Worm (Caenorhabditis elegans) whole organism, L2 larva: ENCODE results near the gene sptl-2.

ENCODE experiments used
- C34F6.9 ChIP-seq: fragments of 150-350 bp; optimal IDR thresholded peaks from 2 replicates; lab custom pipeline; 2014; ENCODE audit warnings: missing biosample characterization, missing genetic modification characterization
- F13H6.1 ChIP-seq: sonication (generic microtip); optimal IDR thresholded peaks from 2 replicates; lab custom pipeline; 2016; ENCODE audit warnings: missing genetic modification characterization, missing compliant biosample characterization
- R02D3.7 ChIP-seq: fragments of 150-350 bp; optimal IDR thresholded peaks from 2 replicates; lab custom pipeline; 2014; ENCODE audit warnings: missing biosample characterization, missing genetic modification characterization
- alr-1 ChIP-seq: fragments of 150-350 bp; optimal IDR thresholded peaks from 2 replicates; lab custom pipeline; 2014; ENCODE audit warnings: missing biosample characterization, missing genetic modification characterization
- crh-2 ChIP-seq: sonication (generic microtip); optimal IDR thresholded peaks from 2 replicates; lab custom pipeline; 2017; ENCODE audit warnings: missing biosample characterization, missing genetic modification characterization
- elt-1 ChIP-seq: fragments of 150-350 bp; optimal IDR thresholded peaks from 2 replicates; lab custom pipeline; 2014; ENCODE audit warnings: missing biosample characterization, missing genetic modification characterization
- elt-3 ChIP-seq: sonication (generic microtip); optimal IDR thresholded peaks from 2 replicates; lab custom pipeline; 2017; ENCODE audit warnings: missing biosample characterization, missing genetic modification characterization
- fos-1 ChIP-seq: fragments of 150-350 bp; optimal IDR thresholded peaks from 2 replicates; lab custom pipeline; 2014; ENCODE audit warnings: missing biosample characterization, missing genetic modification characterization
- lin-11 ChIP-seq: fragments of 150-350 bp; sonication (generic microtip); optimal IDR thresholded peaks from 2 replicates; lab custom pipeline; 2014; ENCODE audit warnings: missing biosample characterization, missing genetic modification characterization, inconsistent platforms, mixed read lengths
- lsy-2 ChIP-seq, 2 experiments: fragments of 150-350 bp in 1 of 2; sonication (generic microtip) in 1 of 2; optimal IDR thresholded peaks; 2 replicates each; lab custom pipeline; 2014 to 2017; ENCODE audit warnings: missing biosample characterization in 2 of 2, missing genetic modification characterization in 2 of 2
- mab-5 ChIP-seq: fragments of 150-350 bp; optimal IDR thresholded peaks from 2 replicates; lab custom pipeline; 2014; ENCODE audit warnings: missing biosample characterization, missing genetic modification characterization
- mbf-1 ChIP-seq: sonication (generic microtip); optimal IDR thresholded peaks from 2 replicates; lab custom pipeline; 2017; ENCODE audit warnings: missing biosample characterization, missing genetic modification characterization
- nhr-10 ChIP-seq: sonication (generic microtip); optimal IDR thresholded peaks from 2 replicates; lab custom pipeline; 2017; ENCODE audit warnings: missing biosample characterization, missing genetic modification characterization
- nhr-11 ChIP-seq: fragments of 150-350 bp; optimal IDR thresholded peaks from 2 replicates; lab custom pipeline; 2014; ENCODE audit warnings: missing biosample characterization, missing genetic modification characterization
- nhr-12 ChIP-seq: fragments of 150-350 bp; optimal IDR thresholded peaks from 2 replicates; lab custom pipeline; 2014; ENCODE audit warnings: missing biosample characterization, missing genetic modification characterization
- nhr-129 ChIP-seq: fragments of 150-350 bp; optimal IDR thresholded peaks from 2 replicates; lab custom pipeline; 2014; ENCODE audit warnings: missing biosample characterization, missing genetic modification characterization
- nhr-21 ChIP-seq: fragments of 150-350 bp; optimal IDR thresholded peaks from 2 replicates; lab custom pipeline; 2014; ENCODE audit warnings: missing biosample characterization, missing genetic modification characterization
- nhr-23 ChIP-seq: fragments of 150-350 bp; optimal IDR thresholded peaks from 2 replicates; lab custom pipeline; 2014; ENCODE audit warnings: missing biosample characterization, missing genetic modification reagents, missing genetic modification characterization
- nhr-25 ChIP-seq: fragments of 150-350 bp; sonication (generic microtip); optimal IDR thresholded peaks from 3 replicates; lab custom pipeline; 2014; ENCODE audit warnings: missing biosample characterization, missing genetic modification characterization
- nhr-6 ChIP-seq: fragments of 150-350 bp; optimal IDR thresholded peaks from 2 replicates; lab custom pipeline; 2014; ENCODE audit warnings: missing biosample characterization, missing genetic modification characterization
- nhr-77 ChIP-seq: fragments of 150-350 bp; optimal IDR thresholded peaks from 2 replicates; lab custom pipeline; 2014; ENCODE audit warnings: missing biosample characterization, missing genetic modification characterization
- peb-1 ChIP-seq: fragments of 150-350 bp; optimal IDR thresholded peaks from 2 replicates; lab custom pipeline; 2014; ENCODE audit warnings: missing biosample characterization, missing genetic modification characterization
- sem-4 ChIP-seq: fragments of 150-350 bp; optimal IDR thresholded peaks from 2 replicates; lab custom pipeline; 2014; ENCODE audit warnings: missing biosample characterization, missing genetic modification reagents, missing genetic modification characterization
- skn-1 ChIP-seq: sonication (generic microtip); optimal IDR thresholded peaks from 2 replicates; lab custom pipeline; 2017; ENCODE audit warnings: missing biosample characterization, missing genetic modification characterization
- sma-9 ChIP-seq, 2 experiments: fragments of 150-350 bp in 1 of 2; sonication (generic microtip) in 1 of 2; optimal IDR thresholded peaks; 2 replicates each; lab custom pipeline; 2014 to 2016; ENCODE audit warnings: missing genetic modification characterization in 2 of 2, mild to moderate bottlenecking in 1 of 2, missing biosample characterization in 1 of 2, missing compliant biosample characterization in 1 of 2, missing genetic modification reagents in 1 of 2, moderate library complexity in 1 of 2
- unc-39 ChIP-seq: fragments of 150-350 bp; optimal IDR thresholded peaks from 2 replicates; lab custom pipeline; 2014; ENCODE audit warnings: missing biosample characterization, missing genetic modification characterization
- unc-55 ChIP-seq: fragments of 150-350 bp; sonication (generic microtip); optimal IDR thresholded peaks from 3 replicates; lab custom pipeline; 2014; ENCODE audit warnings: missing biosample characterization, missing genetic modification reagents, missing genetic modification characterization
- unc-62 ChIP-seq: fragments of 150-350 bp; optimal IDR thresholded peaks from 2 replicates; lab custom pipeline; 2014; ENCODE audit warnings: missing biosample characterization, missing genetic modification reagents, missing genetic modification characterization
- zag-1 ChIP-seq: fragments of 150-350 bp; optimal IDR thresholded peaks from 2 replicates; lab custom pipeline; 2014; ENCODE audit warnings: missing biosample characterization, missing genetic modification characterization
- ztf-1 ChIP-seq: fragments of 200-800 bp; sonication (Bioruptor generic); conservative IDR thresholded peaks from 2 replicates; pipeline ENCODE4 v1.3.6; 2022; ENCODE audit warnings: missing genetic modification characterization, missing compliant biosample characterization
- ztf-11 ChIP-seq: sonication (generic microtip); optimal IDR thresholded peaks from 2 replicates; lab custom pipeline; 2017; ENCODE audit warnings: missing biosample characterization, missing genetic modification characterization
- ztf-4 ChIP-seq: fragments of 150-350 bp; optimal IDR thresholded peaks from 2 replicates; lab custom pipeline; 2014; ENCODE audit warnings: missing biosample characterization, missing genetic modification characterization

sptl-2 gene

DNA sequence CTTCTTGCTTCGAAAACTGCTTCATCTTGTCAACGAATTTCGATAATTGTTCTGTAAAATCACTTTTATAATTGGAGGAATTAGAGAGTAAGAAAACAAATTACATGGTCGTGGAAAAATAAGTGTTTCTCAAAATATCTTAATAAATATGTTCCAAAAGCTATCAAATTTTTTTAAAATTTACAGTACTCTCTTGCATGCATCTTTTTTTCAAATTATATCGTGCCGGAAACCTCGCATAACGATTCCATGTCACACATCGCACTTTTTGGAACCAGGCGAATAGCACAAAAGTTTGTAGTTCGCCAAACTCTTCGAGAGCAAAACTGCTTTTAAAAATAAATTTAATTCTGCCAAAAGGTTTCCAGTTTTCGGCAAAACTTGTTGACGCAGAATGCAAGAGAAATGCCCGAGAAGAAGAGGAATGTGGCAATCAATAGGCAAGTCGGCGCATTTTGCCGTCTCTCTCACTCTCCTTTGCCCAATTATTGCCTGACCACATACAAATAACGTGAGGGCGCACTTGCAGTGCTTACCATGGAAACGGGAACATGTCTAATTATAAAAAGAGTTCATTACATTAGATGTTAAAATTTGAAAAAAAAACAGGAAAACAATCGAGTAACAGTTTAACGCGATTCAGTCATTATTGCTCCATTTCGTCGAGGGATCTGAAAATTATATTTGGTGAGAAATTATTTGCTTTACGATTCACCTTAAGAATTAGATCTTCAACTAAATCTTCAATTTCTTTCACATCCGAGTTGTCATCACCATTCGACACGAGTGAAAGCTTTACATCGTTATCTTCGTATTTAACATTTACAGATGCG, 9.3 kb upstream of the sptl-2 start, which contains the start of gene Y97E10AR.3:
Y97E10AR.3 (minus strand) TSS at position 51 of the 833 bp plus-strand sequence.
- TF ChIP-seq nhr-12 = no peak
- no peak for TF ChIP-seq nhr-77 (tag; lab: Kevin White, UChicago)
- TF ChIP-seq C34F6.9 (tag; lab: Kevin White, UChicago) = peak; percentile 53
- no peak for TF ChIP-seq nhr-11 (tag; lab: Kevin White, UChicago)
- no peak for TF ChIP-seq ztf-4 (tag; lab: Kevin White, UChicago)

DNA sequence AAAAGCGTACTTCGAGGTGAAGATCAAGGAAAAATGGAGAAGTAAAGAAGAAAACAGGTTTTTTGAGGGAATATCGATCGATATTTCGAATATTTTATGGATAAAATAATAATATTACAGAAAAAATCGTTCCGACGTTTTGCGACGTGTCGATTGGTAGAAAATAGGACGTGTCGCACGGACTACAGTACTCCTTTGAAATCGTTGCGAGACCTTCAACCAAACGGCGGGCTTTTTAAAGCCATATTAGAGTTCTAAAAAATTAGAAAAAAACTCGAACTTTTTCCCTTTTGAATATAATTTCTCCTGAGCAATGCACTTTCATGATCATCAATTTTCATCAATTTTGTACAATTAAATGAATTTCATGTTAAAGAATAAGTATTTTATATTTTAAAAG, 6.9 kb upstream of the sptl-2 start, which contains the start of gene Y97E10AR.4:
Y97E10AR.4 (minus strand) TSS at position 131 of the 400 bp plus-strand sequence.
- TF ChIP-seq sma-9 (GFP tag; optimal IDR thresholded peaks at IDR 0.05; lab: Kevin White, UChicago) (no peak), sma-9 (tag; optimal IDR thresholded peaks at IDR 0.05; lab: Kevin White, UChicago) (no peak), nhr-23 (tag; lab: Kevin White, UChicago) (no peak), peb-1 (tag; lab: Kevin White, UChicago) (no peak), nhr-21 (tag; lab: Kevin White, UChicago) (no peak), unc-55 (GFP tag; lab: Kevin White, UChicago) (no peak), nhr-10 (no peak), unc-39 (no peak), zag-1 (tag; lab: Kevin White, UChicago) (no peak), mab-5 (no peak), nhr-25 (tag; lab: Kevin White, UChicago) (no peak), unc-62 (GFP tag; lab: Kevin White, UChicago) (no peak), nhr-11 (tag; lab: Kevin White, UChicago) (no peak), ztf-4 (tag; lab: Kevin White, UChicago) (no peak), nhr-129 (tag; lab: Kevin White, UChicago) (no peak), lin-11 (tag; lab: Kevin White, UChicago) (no peak), elt-1 (no peak), R02D3.7 (tag; lab: Kevin White, UChicago) (no peak)
- TF ChIP-seq, all 48 proteins: peak for 0

DNA sequence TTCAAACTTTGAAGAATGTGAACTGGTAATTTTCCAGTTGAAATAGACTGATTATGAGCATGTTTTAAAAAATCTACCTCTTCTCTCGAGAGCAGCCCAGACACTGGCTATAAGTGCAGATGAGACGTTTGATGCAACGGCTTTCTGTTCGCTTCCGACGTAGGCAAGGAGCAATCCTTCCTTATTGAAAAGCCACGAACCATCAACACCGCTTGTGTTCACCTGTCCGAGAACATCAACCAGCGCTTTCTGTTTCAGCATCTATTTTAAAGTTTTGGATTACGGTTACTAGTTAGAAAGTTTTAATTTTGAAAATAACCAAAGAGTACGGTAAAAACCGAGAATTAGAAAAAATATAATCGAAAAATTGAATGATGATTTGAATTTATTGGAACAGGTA, 6.2 kb upstream of the sptl-2 start, which contains the start of gene lmtr-2:
lmtr-2 (minus strand) TSS at position 261 of the 400 bp plus-strand sequence.
- TF ChIP-seq ztf-11 (no peak), nhr-129 (tag; lab: Kevin White, UChicago) (no peak), ztf-4 (tag; lab: Kevin White, UChicago) (no peak), skn-1 (no peak), nhr-10 (no peak), mbf-1 (tag; lab: Kevin White, UChicago) (no peak), C34F6.9 (tag; lab: Kevin White, UChicago) (no peak), fos-1 (tag; lab: Kevin White, UChicago) (no peak), unc-62 (GFP tag; lab: Kevin White, UChicago) (no peak), elt-1 (no peak), sem-4 (no peak), crh-2 (tag; lab: Kevin White, UChicago) (no peak), nhr-23 (tag; lab: Kevin White, UChicago) (no peak), nhr-11 (tag; lab: Kevin White, UChicago) (no peak), lin-11 (tag; lab: Kevin White, UChicago) (no peak), ztf-1 (GFP tag; lab: Robert Waterston, UW) (no peak), unc-55 (GFP tag; lab: Kevin White, UChicago) (no peak)
- TF ChIP-seq, all 48 proteins: peak for 0

DNA sequence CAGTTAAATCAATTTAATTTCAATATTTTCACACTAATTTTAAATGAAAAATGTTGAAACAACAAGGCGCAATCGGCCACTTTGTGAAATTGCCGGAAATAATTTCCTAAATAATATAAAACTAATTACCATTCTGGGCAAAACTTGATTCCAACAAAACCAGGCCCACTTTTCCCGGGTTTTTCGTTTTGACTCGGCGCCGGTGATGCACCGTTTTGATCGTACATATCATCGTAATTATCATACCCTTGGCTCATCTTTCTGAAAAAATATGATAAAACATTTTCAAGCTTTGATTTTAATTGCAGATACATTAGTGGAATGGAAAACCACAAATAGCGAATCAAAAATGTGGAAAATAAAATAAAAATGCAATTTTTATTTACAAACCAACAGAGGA, 5.0 kb upstream of the sptl-2 start, which contains the start of gene rpb-9:
rpb-9 (minus strand) TSS at position 314 of the 400 bp plus-strand sequence.
- TF ChIP-seq mbf-1 (tag; lab: Kevin White, UChicago) (no peak), elt-3 (tag; lab: Kevin White, UChicago) (no peak), nhr-21 (tag; lab: Kevin White, UChicago) (no peak), mab-5 (no peak), nhr-11 (tag; lab: Kevin White, UChicago) (no peak), alr-1 (tag; lab: Kevin White, UChicago) (no peak), unc-62 (GFP tag; lab: Kevin White, UChicago) (no peak), C34F6.9 (tag; lab: Kevin White, UChicago) (no peak), F13H6.1 (tag; lab: Kevin White, UChicago) (no peak), nhr-10 (no peak), lsy-2 (tag; optimal IDR thresholded peaks at IDR 0.05; lab: Kevin White, UChicago) (no peak), nhr-6 (tag; lab: Kevin White, UChicago) (no peak), ztf-1 (GFP tag; lab: Robert Waterston, UW) (no peak), lin-11 (tag; lab: Kevin White, UChicago) (no peak)
